Fruit fly (Drosophila melanogaster) whole organism, embryonic: ENCODE results near the gene nolo.
A peak's percentile ranks its signal among the peaks of the same experiment; 100 is the strongest.

ENCODE experiments used
- Asciz ChIP-seq: fragments of 200-800 bp; sonication (Bioruptor generic); optimal IDR thresholded peaks from 2 replicates; lab custom pipeline; 2017; ENCODE audit warnings: missing biosample characterization, mild to moderate bottlenecking, missing genetic modification characterization, missing genetic modification reagents
- CG1024 ChIP-seq: fragments of 200-800 bp; sonication (Bioruptor generic); IDR thresholded peaks from 2 replicates; pipeline ENCODE4 v1.3.6; 2022; ENCODE audit warnings: missing biosample characterization, missing genetic modification characterization
- CG10543 ChIP-seq: fragments of 200-800 bp; sonication (Bioruptor generic); optimal IDR thresholded peaks from 3 replicates; lab custom pipeline; 2017; ENCODE audit warnings: missing biosample characterization, mild to moderate bottlenecking, missing genetic modification characterization, moderate library complexity
- CG11398 ChIP-seq: fragments of 200-800 bp; sonication (Bioruptor generic); optimal IDR thresholded peaks from 2 replicates; lab custom pipeline; 2016; ENCODE audit warnings: missing biosample characterization, missing genetic modification characterization
- CG1233 ChIP-seq: fragments of 200-800 bp; sonication (Bioruptor generic); optimal IDR thresholded peaks from 4 replicates; lab custom pipeline; 2018; ENCODE audit warnings: missing biosample characterization, mild to moderate bottlenecking, missing genetic modification characterization
- CG13287 ChIP-seq: fragments of 200-800 bp; sonication (Bioruptor generic); IDR thresholded peaks from 2 replicates; pipeline ENCODE4 v1.3.6; 2022; ENCODE audit warnings: missing biosample characterization, missing genetic modification characterization; ENCODE audit not compliant: partially characterized antibody
- CG13424 ChIP-seq: fragments of 200-800 bp; sonication (Bioruptor generic); optimal IDR thresholded peaks from 2 replicates; lab custom pipeline; 2019; ENCODE audit warnings: missing biosample characterization, mild to moderate bottlenecking, missing genetic modification characterization, moderate library complexity
- CG15073 ChIP-seq: fragments of 200-800 bp; sonication (Bioruptor generic); optimal IDR thresholded peaks from 2 replicates; lab custom pipeline; 2016; ENCODE audit warnings: missing biosample characterization, missing genetic modification characterization
- CG15479 ChIP-seq: fragments of 200-800 bp; sonication (Bioruptor generic); optimal IDR thresholded peaks from 3 replicates; lab custom pipeline; 2019; ENCODE audit warnings: missing biosample characterization, mild to moderate bottlenecking, missing genetic modification characterization, moderate library complexity
- CG15514 ChIP-seq: fragments of 200-800 bp; sonication (Bioruptor generic); optimal IDR thresholded peaks from 3 replicates; lab custom pipeline; 2017; ENCODE audit warnings: missing biosample characterization, missing genetic modification characterization, mild to moderate bottlenecking, moderate library complexity, missing genetic modification reagents
- CG17328 ChIP-seq: fragments of 200-800 bp; sonication (Bioruptor generic); IDR thresholded peaks from 2 replicates; pipeline ENCODE4 v1.3.6; 2022; ENCODE audit warnings: missing biosample characterization, missing genetic modification characterization
- CG1832 ChIP-seq: fragments of 200-800 bp; sonication (Bioruptor generic); optimal IDR thresholded peaks from 2 replicates; lab custom pipeline; 2017; ENCODE audit warnings: missing biosample characterization, mild to moderate bottlenecking, missing genetic modification characterization, inconsistent platforms
- CG18619 ChIP-seq: fragments of 200-800 bp; sonication (Bioruptor generic); optimal IDR thresholded peaks from 3 replicates; lab custom pipeline; 2017; ENCODE audit warnings: missing biosample characterization, mild to moderate bottlenecking, missing genetic modification characterization
- CG2199 ChIP-seq: fragments of 200-800 bp; sonication (Bioruptor generic); IDR thresholded peaks from 3 replicates; pipeline ENCODE4 v1.3.6; 2022; ENCODE audit warnings: missing biosample characterization, missing genetic modification characterization
- CG3065 ChIP-seq: fragments of 200-800 bp; sonication (Bioruptor generic); optimal IDR thresholded peaks from 2 replicates; lab custom pipeline; 2016; ENCODE audit warnings: missing biosample characterization, missing genetic modification characterization
- CG32532 ChIP-seq: fragments of 200-800 bp; sonication (Bioruptor generic); IDR thresholded peaks from 2 replicates; pipeline ENCODE4 v1.3.6; 2022; ENCODE audit warnings: missing biosample characterization, missing genetic modification characterization
- CG32767 ChIP-seq: fragments of 200-800 bp; sonication (Bioruptor generic); IDR thresholded peaks from 2 replicates; pipeline ENCODE4 v1.3.6; 2022; ENCODE audit warnings: missing biosample characterization, missing genetic modification characterization
- CG4404 ChIP-seq: fragments of 200-800 bp; sonication (Bioruptor generic); IDR thresholded peaks from 2 replicates; pipeline ENCODE4 v1.3.6; 2022; ENCODE audit warnings: missing biosample characterization, missing genetic modification characterization
- CG6175 ChIP-seq: fragments of 200-800 bp; sonication (Bioruptor generic); IDR thresholded peaks from 3 replicates; pipeline ENCODE4 v1.3.6; 2022; ENCODE audit warnings: missing biosample characterization, missing genetic modification characterization
- CG6254 ChIP-seq: fragments of 200-800 bp; sonication (Bioruptor generic); optimal IDR thresholded peaks from 3 replicates; lab custom pipeline; 2017; ENCODE audit warnings: mild to moderate bottlenecking, missing biosample characterization, missing genetic modification reagents, missing genetic modification characterization
- CG7987 ChIP-seq: fragments of 200-800 bp; sonication (Bioruptor generic); optimal IDR thresholded peaks from 2 replicates; lab custom pipeline; 2018; ENCODE audit warnings: missing biosample characterization, mild to moderate bottlenecking, missing genetic modification characterization, moderate library complexity
- Dad ChIP-seq: fragments of 200-800 bp; sonication (Bioruptor generic); optimal IDR thresholded peaks from 3 replicates; lab custom pipeline; 2016; ENCODE audit warnings: missing biosample characterization, missing genetic modification characterization
- Dp ChIP-seq: fragments of 200-800 bp; sonication (Bioruptor generic); optimal IDR thresholded peaks from 2 replicates; lab custom pipeline; 2018; ENCODE audit warnings: missing biosample characterization, mild to moderate bottlenecking, missing genetic modification characterization, moderate library complexity
- Hmx ChIP-seq: fragments of 200-800 bp; sonication (Bioruptor generic); optimal IDR thresholded peaks from 2 replicates; lab custom pipeline; 2016; ENCODE audit warnings: missing biosample characterization, missing genetic modification characterization
- Lpt ChIP-seq: fragments of >200 bp; optimal IDR thresholded peaks from 2 replicates; lab custom pipeline; 2018; ENCODE audit warnings: missing biosample characterization, missing genetic modification characterization
- Med ChIP-seq: fragments of 200-800 bp; sonication (Bioruptor generic); peaks from one replicate; lab custom pipeline; 2016; ENCODE audit warnings: missing biosample characterization, missing genetic modification characterization, mild to moderate bottlenecking, inconsistent platforms, moderate library complexity
- PHDP ChIP-seq: fragments of 200-800 bp; sonication (Bioruptor generic); optimal IDR thresholded peaks from 3 replicates; lab custom pipeline; 2018; ENCODE audit warnings: missing biosample characterization, mild to moderate bottlenecking, missing genetic modification characterization, moderate library complexity
- Ravus ChIP-seq: fragments of 200-800 bp; sonication (Bioruptor generic); IDR thresholded peaks from 2 replicates; pipeline ENCODE4 v1.3.6; 2022; ENCODE audit warnings: missing biosample characterization, missing genetic modification characterization
- amos ChIP-seq: fragments of 200-800 bp; sonication (Bioruptor generic); IDR thresholded peaks from 2 replicates; pipeline ENCODE4 v1.3.6; 2022; ENCODE audit warnings: missing biosample characterization, missing genetic modification characterization; ENCODE audit not compliant: partially characterized antibody
- bowl ChIP-seq: fragments of 200-800 bp; sonication (Bioruptor generic); IDR thresholded peaks from 2 replicates; pipeline ENCODE4 v1.3.6; 2022; ENCODE audit warnings: missing biosample characterization, missing genetic modification characterization
- btn ChIP-seq: fragments of 200-800 bp; sonication (Bioruptor generic); optimal IDR thresholded peaks from 2 replicates; lab custom pipeline; 2016; ENCODE audit warnings: missing biosample characterization, missing genetic modification characterization
- cad ChIP-seq: fragments of >200 bp; optimal IDR thresholded peaks from 2 replicates; lab custom pipeline; 2017; ENCODE audit warnings: missing biosample characterization, missing genetic modification characterization
- cas ChIP-seq: fragments of 200-800 bp; sonication (Bioruptor generic); IDR thresholded peaks from 2 replicates; pipeline ENCODE4 v1.3.6; 2022; ENCODE audit warnings: missing biosample characterization, missing genetic modification characterization
- chinmo ChIP-seq: fragments of 200-800 bp; sonication (Bioruptor generic); IDR thresholded peaks from 4 replicates; pipeline ENCODE4 v1.3.6; 2022; ENCODE audit warnings: missing biosample characterization, missing genetic modification characterization; ENCODE audit not compliant: partially characterized antibody
- cwo ChIP-seq: fragments of 200-800 bp; sonication (Bioruptor generic); optimal IDR thresholded peaks from 3 replicates; lab custom pipeline; 2017; ENCODE audit warnings: missing biosample characterization, missing genetic modification characterization, mild to moderate bottlenecking, moderate library complexity, missing genetic modification reagents
- ems ChIP-seq: fragments of 200-800 bp; sonication (Bioruptor generic); optimal IDR thresholded peaks from 3 replicates; lab custom pipeline; 2016; ENCODE audit warnings: missing biosample characterization, missing genetic modification characterization
- fru ChIP-seq: fragments of >200 bp; optimal IDR thresholded peaks from 2 replicates; lab custom pipeline; 2017
- ftz-f1 ChIP-seq: fragments of 200-800 bp; sonication (Bioruptor generic); optimal IDR thresholded peaks from 2 replicates; lab custom pipeline; 2016; ENCODE audit warnings: missing biosample characterization, missing genetic modification characterization
- gfzf ChIP-seq: fragments of 200-800 bp; sonication (Bioruptor generic); optimal IDR thresholded peaks from 2 replicates; lab custom pipeline; 2016; ENCODE audit warnings: missing biosample characterization, mild to moderate bottlenecking, missing genetic modification characterization, moderate library complexity
- jigr1 ChIP-seq: fragments of 200-800 bp; sonication (Bioruptor generic); IDR thresholded peaks from 3 replicates; pipeline ENCODE4 v1.3.6; 2022; ENCODE audit warnings: missing biosample characterization, missing genetic modification characterization
- knrl ChIP-seq: fragments of 200-800 bp; sonication (Bioruptor generic); IDR thresholded peaks from 3 replicates; pipeline ENCODE4 v1.3.6; 2022; ENCODE audit warnings: missing biosample characterization, missing genetic modification characterization; ENCODE audit not compliant: partially characterized antibody
- nau ChIP-seq: fragments of 200-800 bp; sonication (Bioruptor generic); optimal IDR thresholded peaks from 3 replicates; lab custom pipeline; 2017; ENCODE audit warnings: missing biosample characterization, mild to moderate bottlenecking, missing genetic modification characterization, missing genetic modification reagents
- nom ChIP-seq: fragments of 200-800 bp; sonication (Bioruptor generic); optimal IDR thresholded peaks from 2 replicates; lab custom pipeline; 2017; ENCODE audit warnings: missing biosample characterization, missing genetic modification characterization, mild to moderate bottlenecking, moderate library complexity, missing genetic modification reagents
- pan ChIP-seq, 4 experiments: fragments of >200 bp in 3 of 4; fragments of 200-800 bp in 1 of 4; sonication (Bioruptor generic) in 1 of 4; optimal IDR thresholded peaks in 3 of 4; IDR thresholded peaks in 1 of 4; 2 replicates each; pipeline versions ENCODE4 v1.3.6 to Lab custom; 2017 to 2022; ENCODE audit warnings: missing biosample characterization in 2 of 4, missing genetic modification characterization in 2 of 4, mixed read lengths in 1 of 4
- salm ChIP-seq: fragments of 200-800 bp; sonication (Bioruptor generic); optimal IDR thresholded peaks from 2 replicates; lab custom pipeline; 2018; ENCODE audit warnings: missing biosample characterization, mild to moderate bottlenecking, missing genetic modification characterization
- sisA ChIP-seq: fragments of 200-800 bp; sonication (Bioruptor generic); IDR thresholded peaks from 2 replicates; pipeline ENCODE4 v1.3.6; 2022; ENCODE audit warnings: missing biosample characterization, missing genetic modification characterization
- sug ChIP-seq: fragments of 200-800 bp; optimal IDR thresholded peaks from 2 replicates; lab custom pipeline; 2019; ENCODE audit warnings: missing biosample characterization, mild to moderate bottlenecking, missing genetic modification characterization, moderate library complexity
- trem ChIP-seq: fragments of 200-800 bp; optimal IDR thresholded peaks from 3 replicates; lab custom pipeline; 2019; ENCODE audit warnings: missing biosample characterization, mild to moderate bottlenecking, missing genetic modification characterization, moderate library complexity
- zfh2 ChIP-seq: fragments of 200-800 bp; sonication (Bioruptor generic); optimal IDR thresholded peaks from 2 replicates; lab custom pipeline; 2016; ENCODE audit warnings: missing biosample characterization, missing genetic modification characterization

Gene nolo

dm6 chr2L:21752798-21753197 is 68.9 kb downstream of the nolo start:
- TF ChIP-seq chinmo (0 out of 4 replicates have a peak, but pooled peaks have one; percentile 63), CG2199 (peak; percentile 81; the same call in 2 of the 3 replicates), sisA (GFP tag; lab: Robert Waterston, UW) (no peak)

- TF ChIP-seq zfh2: no peak
- TF ChIP-seq nom (GFP tag; lab: Kevin White, UChicago): peak; percentile 67
- peak; percentile 23 for TF ChIP-seq sug (tag; lab: Kevin White, UChicago)
- no peak for TF ChIP-seq CG3065 (GFP tag; lab: Kevin White, UChicago)
- no peak for TF ChIP-seq Lpt
- no peak for TF ChIP-seq CG11398 (GFP tag; lab: Kevin White, UChicago)
- TF ChIP-seq Ravus (GFP tag; lab: Robert Waterston, UW): no peak
- TF ChIP-seq Asciz (GFP tag; lab: Kevin White, UChicago): no peak
- TF ChIP-seq CG1024: no peak
- no peak for TF ChIP-seq Dad (GFP tag; lab: Kevin White, UChicago)
- no peak for TF ChIP-seq bowl (GFP tag; lab: Robert Waterston, UW)
- TF ChIP-seq CG32767 (GFP tag; lab: Robert Waterston, UW): no peak
- TF ChIP-seq amos (GFP tag; lab: Robert Waterston, UW): no peak
- TF ChIP-seq PHDP (tag; lab: Kevin White, UChicago): no peak
- TF ChIP-seq ftz-f1 (GFP tag; lab: Kevin White, UChicago): peak; percentile 26
- peak; percentile 98 for TF ChIP-seq CG2199
- TF ChIP-seq jigr1 (GFP tag; lab: Robert Waterston, UW): no peak
- TF ChIP-seq CG32532: no peak; the same call in 1 of the 2 replicates
- no peak for TF ChIP-seq gfzf (GFP tag; lab: Kevin White, UChicago)
- TF ChIP-seq CG1233 (GFP tag; lab: Kevin White, UChicago): no peak
- TF ChIP-seq ems (GFP tag; lab: Kevin White, UChicago): no peak
- no peak for TF ChIP-seq CG4404 (GFP tag; lab: Robert Waterston, UW)
- TF ChIP-seq CG6254 (GFP tag; lab: Kevin White, UChicago): no peak
- no peak for TF ChIP-seq nau (GFP tag; lab: Kevin White, UChicago)
- TF ChIP-seq btn (GFP tag; lab: Kevin White, UChicago): no peak
- no peak for TF ChIP-seq fru (lab: Kevin White, UChicago)
- TF ChIP-seq cad (GFP tag; lab: Kevin White, UChicago): peak; percentile 5
- TF ChIP-seq CG1832 (GFP tag; lab: Kevin White, UChicago): no peak
- TF ChIP-seq CG17328 (GFP tag; lab: Robert Waterston, UW): no peak
- no peak for TF ChIP-seq cwo (GFP tag; lab: Kevin White, UChicago)
- peak; percentile 17 for TF ChIP-seq salm (tag; lab: Kevin White, UChicago)
- no peak for TF ChIP-seq CG10543 (GFP tag; lab: Kevin White, UChicago)
- TF ChIP-seq CG15073 (GFP tag; lab: Kevin White, UChicago): no peak
- TF ChIP-seq trem (tag; lab: Kevin White, UChicago): no peak
- TF ChIP-seq CG15479 (GFP tag; lab: Kevin White, UChicago): peak; percentile 13
- no peak for TF ChIP-seq Hmx (GFP tag; lab: Kevin White, UChicago)
- TF ChIP-seq CG18619 (GFP tag; lab: Kevin White, UChicago): no peak
- no peak for TF ChIP-seq sisA (GFP tag; lab: Robert Waterston, UW)
- TF ChIP-seq Dp (GFP tag; lab: Kevin White, UChicago): no peak
- peak; percentile 32; the same call in 1 of the 2 replicates for TF ChIP-seq CG13287
- no peak for TF ChIP-seq knrl (GFP tag; lab: Robert Waterston, UW)
- TF ChIP-seq CG15514 (GFP tag; lab: Kevin White, UChicago): no peak
- peak; percentile 2 for TF ChIP-seq CG7987
- no peak for TF ChIP-seq CG13424
- no peak for TF ChIP-seq CG6175 (GFP tag; lab: Robert Waterston, UW)
- TF ChIP-seq pan (optimal IDR thresholded peaks at IDR 0.05; lab: Kevin White, UChicago): no peak
- TF ChIP-seq pan (GFP tag; optimal IDR thresholded peaks at IDR 0.05 in 1 of 2, IDR thresholded peaks at IDR 0.05 in 1 of 2): no peak
- TF ChIP-seq cas (GFP tag; lab: Robert Waterston, UW): no peak
- TF ChIP-seq Med (GFP tag; lab: Kevin White, UChicago): peak; percentile 73
Measured at dm6 chr2L:21753448-21753908, 69.6 kb downstream of the nolo start.
